Worm (Caenorhabditis elegans) whole organism, early embryonic: ENCODE measurements around the gene srab-12.

Source experiments
- B0310.2 ChIP-seq: sonication (generic microtip); optimal IDR thresholded peaks from 2 replicates; lab custom pipeline; 2016; ENCODE audit warnings: mild to moderate bottlenecking, missing genetic modification characterization, missing compliant biosample characterization
- F13C5.2 ChIP-seq: sonication (generic microtip); optimal IDR thresholded peaks from 2 replicates; lab custom pipeline; 2017; ENCODE audit warnings: mild to moderate bottlenecking, missing genetic modification characterization, inconsistent platforms, missing compliant biosample characterization
- aly-1 ChIP-seq: sonication (generic microtip); optimal IDR thresholded peaks from 2 replicates; lab custom pipeline; 2016; ENCODE audit warnings: missing genetic modification characterization, missing compliant biosample characterization
- ama-1 ChIP-seq: fragments of 150-350 bp; optimal IDR thresholded peaks from 2 replicates; lab custom pipeline; 2014
- ceh-13 ChIP-seq: fragments of 200-800 bp; sonication (Bioruptor generic); optimal IDR thresholded peaks from 2 replicates; lab custom pipeline; 2018; ENCODE audit warnings: mild to moderate bottlenecking, missing genetic modification characterization, missing compliant biosample characterization
- ceh-36 ChIP-seq: sonication (generic microtip); optimal IDR thresholded peaks from 2 replicates; lab custom pipeline; 2016; ENCODE audit warnings: missing genetic modification characterization, inconsistent platforms, missing compliant biosample characterization
- ets-7 ChIP-seq: sonication (generic microtip); optimal IDR thresholded peaks from 2 replicates; lab custom pipeline; 2016; ENCODE audit warnings: missing genotype, missing genetic modification characterization, missing compliant biosample characterization
- flt-1 ChIP-seq: fragments of 200-800 bp; sonication (Bioruptor generic); IDR thresholded peaks from 2 replicates; pipeline ENCODE4 v1.3.6; 2022; ENCODE audit warnings: missing genetic modification characterization, missing compliant biosample characterization
- hmbx-1 ChIP-seq: sonication (generic microtip); optimal IDR thresholded peaks from 2 replicates; lab custom pipeline; 2016; ENCODE audit warnings: mild to moderate bottlenecking, missing genetic modification characterization, missing compliant biosample characterization
- hmg-4 ChIP-seq: fragments of 200-800 bp; sonication (Bioruptor generic); optimal IDR thresholded peaks from 2 replicates; lab custom pipeline; 2018; ENCODE audit warnings: mild to moderate bottlenecking, missing genetic modification characterization, missing compliant biosample characterization
- hnd-1 ChIP-seq: sonication (generic microtip); optimal IDR thresholded peaks from 2 replicates; lab custom pipeline; 2016; ENCODE audit warnings: missing genetic modification characterization, missing compliant biosample characterization
- pes-1 ChIP-seq: fragments of 200-800 bp; sonication (Bioruptor generic); IDR thresholded peaks from 2 replicates; pipeline ENCODE4 v1.3.6; 2022; ENCODE audit warnings: missing genetic modification reagents, missing genetic modification characterization, missing compliant biosample characterization
- scrt-1 ChIP-seq: fragments of 200-800 bp; sonication (Bioruptor generic); IDR thresholded peaks from 2 replicates; pipeline ENCODE4 v1.3.6; 2022; ENCODE audit warnings: missing genetic modification characterization, missing compliant biosample characterization
- sea-1 ChIP-seq: fragments of 200-800 bp; sonication (Bioruptor generic); conservative IDR thresholded peaks from 2 replicates; pipeline ENCODE4 v1.3.6; 2022; ENCODE audit warnings: missing genetic modification characterization, missing compliant biosample characterization
- tbx-11 ChIP-seq: fragments of 200-800 bp; sonication (Bioruptor generic); IDR thresholded peaks from 2 replicates; pipeline ENCODE4 v1.3.6; 2022; ENCODE audit warnings: missing genetic modification characterization, missing compliant biosample characterization
- tbx-37 ChIP-seq: fragments of 200-800 bp; sonication (Bioruptor generic); conservative IDR thresholded peaks from 2 replicates; pipeline ENCODE4 v1.3.6; 2022; ENCODE audit warnings: missing genetic modification reagents, missing genetic modification characterization, missing compliant biosample characterization
- tra-4 ChIP-seq: sonication (generic microtip); optimal IDR thresholded peaks from 2 replicates; lab custom pipeline; 2017; ENCODE audit warnings: missing genetic modification characterization, missing compliant biosample characterization

The srab-12 gene

ce11 chrV:17783542-17783941, at the start of gene srab-12:
Gene srab-12 (minus strand): TSS chrV:17783642.
- no peak for TF ChIP-seq B0310.2 (tag; lab: Kevin White, UChicago)
- TF ChIP-seq aly-1 (tag; lab: Kevin White, UChicago): no peak
- TF ChIP-seq F13C5.2: no peak
- no peak for TF ChIP-seq sea-1 (GFP tag; lab: Robert Waterston, UW)
- TF ChIP-seq hmbx-1: no peak
- TF ChIP-seq ama-1 (lab: Kevin White, UChicago): no peak
- no peak for TF ChIP-seq hmg-4
- no peak for TF ChIP-seq tbx-37 (GFP tag; lab: Robert Waterston, UW)
- no peak for TF ChIP-seq tbx-11 (GFP tag; lab: Robert Waterston, UW)
- TF ChIP-seq pes-1 (GFP tag; lab: Robert Waterston, UW): no peak
- TF ChIP-seq hnd-1 (tag; lab: Kevin White, UChicago): no peak
- no peak for TF ChIP-seq tra-4 (tag; lab: Kevin White, UChicago)
- TF ChIP-seq ets-7: no peak
- TF ChIP-seq ceh-13 (GFP tag; lab: Kevin White, UChicago): no peak
- no peak for TF ChIP-seq ceh-36
- TF ChIP-seq scrt-1: no peak
- TF ChIP-seq flt-1: no peak

DNA sequence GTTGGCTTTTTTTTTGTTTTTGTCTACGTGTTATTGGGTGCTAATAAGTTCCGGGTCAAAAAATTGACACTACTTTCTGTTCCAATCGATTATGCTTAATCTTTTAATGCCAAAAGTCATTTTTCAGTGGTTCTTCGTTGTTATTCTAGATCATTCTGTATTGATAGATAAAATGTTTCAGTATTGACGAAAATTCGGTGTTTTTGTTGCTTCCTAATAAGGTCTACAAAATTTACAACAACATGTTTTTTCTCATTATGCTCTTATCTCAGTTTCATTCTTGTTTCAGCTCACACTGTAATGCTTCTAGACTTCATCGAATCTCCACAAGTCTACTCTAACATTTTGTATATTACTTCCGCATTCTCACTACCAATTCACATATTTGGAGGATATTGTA, 47.9 kb upstream of the srab-12 start, which contains the start of gene srh-303:
Gene srh-303, plus strand, starts transcription at position 301 of the 400 bp plus-strand sequence.
- TF ChIP-seq tra-4 (tag; lab: Kevin White, UChicago) (no peak), pes-1 (GFP tag; lab: Robert Waterston, UW) (no peak), hmbx-1 (no peak), ets-7 (no peak), tbx-11 (GFP tag; lab: Robert Waterston, UW) (no peak), aly-1 (tag; lab: Kevin White, UChicago) (no peak), hmg-4 (no peak), scrt-1 (no peak), B0310.2 (tag; lab: Kevin White, UChicago) (no peak), ceh-36 (no peak), tbx-37 (GFP tag; lab: Robert Waterston, UW) (no peak), F13C5.2 (no peak), hnd-1 (tag; lab: Kevin White, UChicago) (no peak), flt-1 (no peak), ama-1 (lab: Kevin White, UChicago) (no peak), ceh-13 (GFP tag; lab: Kevin White, UChicago) (no peak), sea-1 (GFP tag; lab: Robert Waterston, UW) (no peak)

DNA sequence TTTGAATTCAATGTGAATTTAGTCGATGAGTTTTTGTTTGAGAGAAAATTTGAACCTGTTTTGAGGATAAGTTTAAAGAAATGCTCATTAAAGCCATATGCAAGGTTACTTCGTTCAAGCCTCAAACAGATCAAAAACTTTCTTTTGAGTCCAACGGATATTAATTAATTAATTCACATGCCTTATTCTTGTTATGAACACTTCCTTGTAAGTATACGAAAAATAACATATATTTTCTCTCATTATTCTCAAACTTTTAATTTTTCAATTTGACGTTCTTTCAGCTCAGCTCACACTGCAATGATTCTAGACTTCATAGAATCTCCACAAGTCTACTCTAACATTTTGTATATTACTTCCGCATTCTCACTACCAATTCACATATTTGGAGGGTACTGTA, 44.9 kb upstream of the srab-12 start, which contains the start of gene srh-304:
Gene srh-304, plus strand, starts transcription at position 301 of the 400 bp plus-strand sequence.
- TF ChIP-seq tbx-37 (GFP tag; lab: Robert Waterston, UW): no peak
- no peak for TF ChIP-seq ama-1 (lab: Kevin White, UChicago)
- TF ChIP-seq tbx-11 (GFP tag; lab: Robert Waterston, UW): no peak
- TF ChIP-seq ets-7: no peak
- TF ChIP-seq hnd-1 (tag; lab: Kevin White, UChicago): no peak
- TF ChIP-seq flt-1: no peak
- no peak for TF ChIP-seq pes-1 (GFP tag; lab: Robert Waterston, UW)
- no peak for TF ChIP-seq ceh-36
- no peak for TF ChIP-seq aly-1 (tag; lab: Kevin White, UChicago)
- TF ChIP-seq hmg-4: no peak
- no peak for TF ChIP-seq F13C5.2
- TF ChIP-seq sea-1 (GFP tag; lab: Robert Waterston, UW): no peak
- TF ChIP-seq ceh-13 (GFP tag; lab: Kevin White, UChicago): no peak
- TF ChIP-seq scrt-1: no peak
- TF ChIP-seq hmbx-1: no peak
- no peak for TF ChIP-seq tra-4 (tag; lab: Kevin White, UChicago)
- no peak for TF ChIP-seq B0310.2 (tag; lab: Kevin White, UChicago)

DNA sequence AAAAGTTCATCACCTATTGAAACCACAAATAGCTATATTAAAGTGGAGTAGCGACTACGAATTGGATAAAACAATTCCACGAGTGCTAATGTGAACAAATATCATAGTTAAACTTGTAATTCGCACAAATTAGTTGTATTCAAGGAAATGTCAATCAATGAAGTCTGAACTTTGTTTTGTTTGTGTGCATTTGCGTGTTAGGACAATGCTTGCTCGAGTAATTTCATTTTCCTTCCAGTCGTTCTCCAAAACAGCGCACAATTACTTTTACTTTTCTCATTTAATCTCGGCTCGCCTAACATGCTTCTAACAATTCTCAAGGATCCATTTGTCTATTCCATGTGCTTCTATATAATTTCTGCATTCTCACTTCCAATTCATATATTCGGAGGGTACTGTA, 41.2 kb upstream of the srab-12 start, which contains the start of gene srh-301:
Gene srh-301, plus strand, starts transcription at position 301 of the 400 bp plus-strand sequence.
- TF ChIP-seq hnd-1 (tag; lab: Kevin White, UChicago): no peak
- no peak for TF ChIP-seq tbx-37 (GFP tag; lab: Robert Waterston, UW)
- TF ChIP-seq B0310.2 (tag; lab: Kevin White, UChicago): no peak
- TF ChIP-seq aly-1 (tag; lab: Kevin White, UChicago): no peak

- no peak for TF ChIP-seq tbx-37 (GFP tag; lab: Robert Waterston, UW)
- no peak for TF ChIP-seq ceh-36
- TF ChIP-seq B0310.2 (tag; lab: Kevin White, UChicago): no peak
- no peak for TF ChIP-seq ama-1 (lab: Kevin White, UChicago)
- no peak for TF ChIP-seq F13C5.2
- no peak for TF ChIP-seq tra-4 (tag; lab: Kevin White, UChicago)
- TF ChIP-seq aly-1 (tag; lab: Kevin White, UChicago): no peak
- TF ChIP-seq hmbx-1: no peak
- TF ChIP-seq pes-1 (GFP tag; lab: Robert Waterston, UW): no peak
- no peak for TF ChIP-seq scrt-1
- no peak for TF ChIP-seq hnd-1 (tag; lab: Kevin White, UChicago)
- no peak for TF ChIP-seq flt-1
- no peak for TF ChIP-seq hmg-4
- no peak for TF ChIP-seq ceh-13 (GFP tag; lab: Kevin White, UChicago)
- no peak for TF ChIP-seq ets-7
- TF ChIP-seq sea-1 (GFP tag; lab: Robert Waterston, UW): no peak
Observed at ce11 chrV:17821805-17822204, 38.4 kb upstream of the srab-12 start, which contains the start of gene srh-300. Gene srh-300 (plus strand): TSS chrV:17822105.

- no peak for TF ChIP-seq pes-1 (GFP tag; lab: Robert Waterston, UW)
Observed at ce11 chrV:17819704-17820103, 36.3 kb upstream of the srab-12 start.

- TF ChIP-seq B0310.2 (tag; lab: Kevin White, UChicago) (no peak), flt-1 (no peak), sea-1 (GFP tag; lab: Robert Waterston, UW) (no peak), ama-1 (lab: Kevin White, UChicago) (no peak), ceh-13 (GFP tag; lab: Kevin White, UChicago) (no peak), aly-1 (tag; lab: Kevin White, UChicago) (no peak), ets-7 (no peak), pes-1 (GFP tag; lab: Robert Waterston, UW) (no peak)
Observed at ce11 chrV:17818567-17818966, 35.1 kb upstream of the srab-12 start, which contains the start of gene srh-298. Gene srh-298 (plus strand): TSS chrV:17818867.
